Worm (Caenorhabditis elegans) whole organism, young adult: ENCODE data around the gene F53F4.17.

Source experiments
- B0336.3 ChIP-seq: fragments of 200-800 bp; sonication (Bioruptor generic); IDR thresholded peaks from 2 replicates; pipeline ENCODE4 v1.3.6; 2022; ENCODE audit warnings: missing genetic modification characterization, missing compliant biosample characterization
- C06A6.2 ChIP-seq: fragments of 200-800 bp; sonication (Bioruptor generic); conservative IDR thresholded peaks from 2 replicates; pipeline ENCODE4 v1.3.6; 2022; ENCODE audit warnings: missing genetic modification characterization, missing compliant biosample characterization
- D2030.7 ChIP-seq: fragments of 200-800 bp; sonication (Bioruptor generic); IDR thresholded peaks from 2 replicates; pipeline ENCODE4 v1.3.6; 2022; ENCODE audit warnings: missing genetic modification reagents, missing genetic modification characterization, missing compliant biosample characterization
- F10E7.11 ChIP-seq: sonication (generic microtip); optimal IDR thresholded peaks from 2 replicates; lab custom pipeline; 2017; ENCODE audit warnings: mild to moderate bottlenecking, missing genetic modification characterization, moderate library complexity, missing compliant biosample characterization
- F52B5.7 ChIP-seq: sonication (generic microtip); optimal IDR thresholded peaks from 2 replicates; lab custom pipeline; 2016; ENCODE audit warnings: mild to moderate bottlenecking, missing genetic modification characterization, missing compliant biosample characterization
- F57C9.4 ChIP-seq: sonication (generic microtip); optimal IDR thresholded peaks from 2 replicates; lab custom pipeline; 2017; ENCODE audit warnings: mild to moderate bottlenecking, missing genetic modification characterization, missing compliant biosample characterization
- K11D2.4 ChIP-seq: fragments of 200-800 bp; sonication (Bioruptor generic); IDR thresholded peaks from 2 replicates; pipeline ENCODE4 v1.3.6; 2022; ENCODE audit warnings: missing genetic modification reagents, missing genetic modification characterization, missing compliant biosample characterization
- Y53F4B.3 ChIP-seq: fragments of 200-800 bp; sonication (Bioruptor generic); IDR thresholded peaks from 2 replicates; pipeline ENCODE4 v1.3.6; 2022; ENCODE audit warnings: missing genetic modification reagents, missing genetic modification characterization, missing compliant biosample characterization
- Y53G8AR.9 ChIP-seq: fragments of 200-800 bp; sonication (Bioruptor generic); conservative IDR thresholded peaks from 2 replicates; pipeline ENCODE4 v1.3.6; 2022; ENCODE audit warnings: missing genetic modification reagents, missing genetic modification characterization, missing compliant biosample characterization
- Y67H2A.10 ChIP-seq: fragments of 200-800 bp; sonication (Bioruptor generic); conservative IDR thresholded peaks from 2 replicates; pipeline ENCODE4 v1.3.6; 2022; ENCODE audit warnings: missing genetic modification reagents, missing genetic modification characterization, missing compliant biosample characterization
- Y79H2A.3 ChIP-seq: fragments of 200-800 bp; sonication (Bioruptor generic); conservative IDR thresholded peaks from 2 replicates; pipeline ENCODE4 v1.3.6; 2022; ENCODE audit warnings: missing genetic modification reagents, missing genetic modification characterization, missing compliant biosample characterization
- Y95B8A.8 ChIP-seq: fragments of 200-800 bp; sonication (Bioruptor generic); IDR thresholded peaks from 2 replicates; pipeline ENCODE4 v1.3.6; 2022; ENCODE audit warnings: missing genetic modification reagents, missing genetic modification characterization, missing compliant biosample characterization
- ZK185.1 ChIP-seq: sonication (generic microtip); optimal IDR thresholded peaks from 2 replicates; lab custom pipeline; 2016; ENCODE audit warnings: mild to moderate bottlenecking, missing genetic modification characterization, missing compliant biosample characterization; ENCODE audit not compliant: poor library complexity, severe bottlenecking
- akir-1 ChIP-seq: fragments of 200-800 bp; sonication (Bioruptor generic); optimal IDR thresholded peaks from 2 replicates; lab custom pipeline; 2018; ENCODE audit warnings: mild to moderate bottlenecking, missing genetic modification characterization, moderate library complexity, missing compliant biosample characterization
- aptf-2 ChIP-seq: fragments of 200-800 bp; sonication (Bioruptor generic); conservative IDR thresholded peaks from 2 replicates; pipeline ENCODE4 v1.3.6; 2022; ENCODE audit warnings: missing genetic modification reagents, missing genetic modification characterization, missing compliant biosample characterization
- athp-1 ChIP-seq: sonication (generic microtip); optimal IDR thresholded peaks from 2 replicates; lab custom pipeline; 2017; ENCODE audit warnings: mild to moderate bottlenecking, missing genetic modification characterization, missing compliant biosample characterization
- attf-3 ChIP-seq: fragments of 200-800 bp; sonication (Bioruptor generic); conservative IDR thresholded peaks from 2 replicates; pipeline ENCODE4 v1.3.6; 2022; ENCODE audit warnings: missing genetic modification reagents, missing genetic modification characterization, missing compliant biosample characterization
- attf-6 ChIP-seq: fragments of 200-800 bp; sonication (Bioruptor generic); IDR thresholded peaks from 2 replicates; pipeline ENCODE4 v1.3.6; 2022; ENCODE audit warnings: missing genetic modification reagents, missing genetic modification characterization, missing compliant biosample characterization
- chd-7 ChIP-seq: sonication (generic microtip); optimal IDR thresholded peaks from 2 replicates; lab custom pipeline; 2016; ENCODE audit warnings: mild to moderate bottlenecking, missing genetic modification characterization, moderate library complexity, missing compliant biosample characterization
- die-1 ChIP-seq: sonication (generic microtip); optimal IDR thresholded peaks from 2 replicates; lab custom pipeline; 2016; ENCODE audit warnings: missing genotype, mild to moderate bottlenecking, missing genetic modification characterization, missing compliant biosample characterization
- egrh-3 ChIP-seq: fragments of 200-800 bp; sonication (Bioruptor generic); IDR thresholded peaks from 2 replicates; pipeline ENCODE4 v1.3.6; 2022; ENCODE audit warnings: missing genetic modification reagents, missing genetic modification characterization, missing compliant biosample characterization
- ekl-4 ChIP-seq: fragments of 200-800 bp; sonication (Bioruptor generic); IDR thresholded peaks from 2 replicates; pipeline ENCODE4 v1.3.6; 2022; ENCODE audit warnings: missing genetic modification reagents, missing genetic modification characterization, missing compliant biosample characterization
- him-1 ChIP-seq: sonication (generic microtip); optimal IDR thresholded peaks from 2 replicates; lab custom pipeline; 2016; ENCODE audit warnings: missing genotype, missing genetic modification reagents, missing genetic modification characterization, missing compliant biosample characterization
- hsf-1 ChIP-seq: fragments of 200-800 bp; sonication (Bioruptor generic); IDR thresholded peaks from 2 replicates; pipeline ENCODE4 v1.3.6; 2022; ENCODE audit warnings: missing genetic modification reagents, missing genetic modification characterization, missing compliant biosample characterization
- let-607 ChIP-seq, 2 experiments: fragments of 200-800 bp in 1 of 2; sonication (Bioruptor generic) in 1 of 2; sonication (generic microtip) in 1 of 2; optimal IDR thresholded peaks; 2 replicates each; lab custom pipeline; 2016 to 2018; ENCODE audit warnings: mild to moderate bottlenecking in 2 of 2, missing compliant biosample characterization in 2 of 2, missing genetic modification characterization in 2 of 2, moderate library complexity in 2 of 2, missing genotype in 1 of 2
- lsl-1 ChIP-seq: fragments of 200-800 bp; sonication (Bioruptor generic); optimal IDR thresholded peaks from 2 replicates; lab custom pipeline; 2018; ENCODE audit warnings: mild to moderate bottlenecking, missing genetic modification characterization, moderate library complexity, missing compliant biosample characterization
- madf-3 ChIP-seq: fragments of 200-800 bp; sonication (Bioruptor generic); IDR thresholded peaks from 2 replicates; pipeline ENCODE4 v1.3.6; 2022; ENCODE audit warnings: missing genetic modification reagents, missing genetic modification characterization, missing compliant biosample characterization
- madf-6 ChIP-seq: fragments of 200-800 bp; sonication (Bioruptor generic); IDR thresholded peaks from 2 replicates; pipeline ENCODE4 v1.3.6; 2022; ENCODE audit warnings: missing genetic modification reagents, missing genetic modification characterization, missing compliant biosample characterization
- madf-8 ChIP-seq: fragments of 200-800 bp; sonication (Bioruptor generic); conservative IDR thresholded peaks from 2 replicates; pipeline ENCODE4 v1.3.6; 2022; ENCODE audit warnings: missing genetic modification reagents, missing genetic modification characterization, missing compliant biosample characterization
- mcd-1 ChIP-seq: fragments of 200-800 bp; sonication (Bioruptor generic); IDR thresholded peaks from 2 replicates; pipeline ENCODE4 v1.3.6; 2022; ENCODE audit warnings: missing genetic modification reagents, missing genetic modification characterization, missing compliant biosample characterization
- mel-28 ChIP-seq: sonication (generic microtip); optimal IDR thresholded peaks from 2 replicates; lab custom pipeline; 2016; ENCODE audit warnings: borderline replicate concordance, mild to moderate bottlenecking, missing genetic modification characterization, missing compliant biosample characterization
- mes-4 ChIP-seq: sonication (generic microtip); optimal IDR thresholded peaks from 2 replicates; lab custom pipeline; 2016; ENCODE audit warnings: missing genotype, missing genetic modification characterization, missing compliant biosample characterization
- nfya-2 ChIP-seq: fragments of 200-800 bp; sonication (Bioruptor generic); IDR thresholded peaks from 2 replicates; pipeline ENCODE4 v1.3.6; 2022; ENCODE audit warnings: missing genetic modification reagents, missing genetic modification characterization, missing compliant biosample characterization
- nhr-120 ChIP-seq: fragments of 200-800 bp; sonication (Bioruptor generic); IDR thresholded peaks from 2 replicates; pipeline ENCODE4 v1.3.6; 2022; ENCODE audit warnings: missing genetic modification characterization, missing compliant biosample characterization
- nhr-27 ChIP-seq: fragments of 200-800 bp; sonication (Bioruptor generic); optimal IDR thresholded peaks from 2 replicates; lab custom pipeline; 2018; ENCODE audit warnings: mild to moderate bottlenecking, missing genetic modification characterization, moderate library complexity, missing compliant biosample characterization
- pha-4 ChIP-seq: fragments of 150-350 bp; sonication (generic microtip); optimal IDR thresholded peaks from 2 replicates; lab custom pipeline; 2014; ENCODE audit warnings: missing biosample characterization, missing genetic modification reagents, missing genetic modification characterization
- rcor-1 ChIP-seq: fragments of 200-800 bp; sonication (Bioruptor generic); IDR thresholded peaks from 2 replicates; pipeline ENCODE4 v1.3.6; 2022; ENCODE audit warnings: missing genetic modification reagents, missing genetic modification characterization, missing compliant biosample characterization
- sea-2 ChIP-seq: fragments of 200-800 bp; sonication (Bioruptor generic); IDR thresholded peaks from 2 replicates; pipeline ENCODE4 v1.3.6; 2022; ENCODE audit warnings: missing genetic modification characterization, missing compliant biosample characterization
- snpc-1.3 ChIP-seq: sonication (generic microtip); optimal IDR thresholded peaks from 2 replicates; lab custom pipeline; 2017; ENCODE audit warnings: missing genetic modification characterization, mild to moderate bottlenecking, missing compliant biosample characterization, antibody characterized with exemption, moderate library complexity, missing genotype, missing genetic modification reagents; ENCODE audit not compliant: insufficient read depth
- snpc-3.4 ChIP-seq: sonication (generic microtip); optimal IDR thresholded peaks from 2 replicates; lab custom pipeline; 2017; ENCODE audit warnings: missing genetic modification characterization, mild to moderate bottlenecking, missing compliant biosample characterization, antibody characterized with exemption, moderate library complexity, missing genotype, missing genetic modification reagents
- unc-62 ChIP-seq: fragments of 150-350 bp; optimal IDR thresholded peaks from 2 replicates; lab custom pipeline; 2014; ENCODE audit warnings: missing biosample characterization, missing genetic modification reagents, missing genetic modification characterization
- xnd-1 ChIP-seq: sonication (generic microtip); optimal IDR thresholded peaks from 2 replicates; lab custom pipeline; 2016; ENCODE audit warnings: missing genotype, missing genetic modification reagents, missing genetic modification characterization, missing compliant biosample characterization

Gene F53F4.17

ce11 chrV:13591504-13592174 lies 3.6 kb downstream of the F53F4.17 start, which contains the start of gene tbcb-1:
tbcb-1 (plus strand) TSS chrV:13592124.
- no peak for TF ChIP-seq unc-62 (GFP tag; lab: Kevin White, UChicago)
- no peak for TF ChIP-seq let-607 (tag; optimal IDR thresholded peaks at IDR 0.05; lab: Kevin White, UChicago)
- TF ChIP-seq nhr-27 (tag; lab: Kevin White, UChicago) = no peak
- TF ChIP-seq madf-8 (GFP tag; lab: Robert Waterston, UW) = peak; percentile 90
- peak; percentile 92 for TF ChIP-seq mcd-1
- peak; percentile 0 for TF ChIP-seq snpc-3.4
- peak; percentile 36 for TF ChIP-seq him-1
- no peak for TF ChIP-seq nhr-120 (GFP tag; lab: Robert Waterston, UW)
- no peak for TF ChIP-seq Y67H2A.10
- TF ChIP-seq nfya-2 (GFP tag; lab: Robert Waterston, UW) = no peak
- peak; percentile 79 for TF ChIP-seq xnd-1 (tag; lab: Kevin White, UChicago)
- no peak for TF ChIP-seq madf-3
- TF ChIP-seq K11D2.4 (GFP tag; lab: Robert Waterston, UW) = no peak
- TF ChIP-seq lsl-1 (GFP tag; lab: Kevin White, UChicago) = peak; percentile 32
- peak; percentile 92 for TF ChIP-seq madf-6 (GFP tag; lab: Robert Waterston, UW)
- 0 out of 2 replicates have a peak, but pooled peaks have one; percentile 19 for TF ChIP-seq attf-3 (GFP tag; lab: Robert Waterston, UW)
- TF ChIP-seq, all 124 proteins: peak for 8

DNA sequence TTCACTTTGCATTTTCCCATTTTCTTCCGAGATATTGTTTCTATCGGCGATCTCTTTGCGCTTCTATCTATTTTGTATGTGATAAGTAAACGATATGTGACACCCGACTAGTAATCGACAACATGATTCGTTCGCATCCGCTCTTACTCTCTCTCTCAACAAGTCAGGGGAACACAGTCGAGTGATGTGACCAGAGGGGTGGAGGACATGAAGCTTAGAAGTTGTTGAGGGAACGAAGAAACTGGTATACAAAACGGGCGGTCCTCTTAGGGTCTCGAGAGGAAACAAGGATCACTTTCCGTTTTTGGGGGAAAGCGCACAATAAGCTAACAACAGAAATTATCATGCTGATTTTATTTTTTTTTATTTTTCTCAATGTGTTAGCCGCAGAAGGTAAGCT lies 5.1 kb downstream of the F53F4.17 start, which contains the start of gene F53F4.4:
F53F4.4 (plus strand) TSS at position 301 of the 400 bp plus-strand sequence.
- TF ChIP-seq Y79H2A.3 (no peak), egrh-3 (GFP tag; lab: Robert Waterston, UW) (no peak), C06A6.2 (GFP tag; lab: Robert Waterston, UW) (no peak), Y95B8A.8 (GFP tag; lab: Robert Waterston, UW) (0 out of 2 replicates have a peak, but pooled peaks have one; percentile 18), madf-6 (GFP tag; lab: Robert Waterston, UW) (peak; percentile 47; the same call in 1 of the 2 replicates)

- TF ChIP-seq B0336.3 (GFP tag; lab: Robert Waterston, UW) = no peak
- TF ChIP-seq F52B5.7 (tag; lab: Kevin White, UChicago) = no peak
- no peak for TF ChIP-seq Y95B8A.8 (GFP tag; lab: Robert Waterston, UW)
- no peak for TF ChIP-seq F57C9.4 (tag; lab: Kevin White, UChicago)
- TF ChIP-seq Y53G8AR.9 (GFP tag; lab: Robert Waterston, UW) = no peak
- TF ChIP-seq madf-8 (GFP tag; lab: Robert Waterston, UW) = no peak
- TF ChIP-seq mel-28 (tag; lab: Kevin White, UChicago) = no peak
- no peak for TF ChIP-seq D2030.7 (GFP tag; lab: Robert Waterston, UW)
- TF ChIP-seq die-1 = no peak
- TF ChIP-seq xnd-1 (tag; lab: Kevin White, UChicago) = no peak
- TF ChIP-seq hsf-1 (GFP tag; lab: Robert Waterston, UW) = no peak
- no peak for TF ChIP-seq akir-1 (GFP tag; lab: Kevin White, UChicago)
- TF ChIP-seq chd-7 (tag; lab: Kevin White, UChicago) = no peak
- TF ChIP-seq Y53F4B.3 (GFP tag; lab: Robert Waterston, UW) = no peak
These were observed 10.4 kb downstream of the F53F4.17 start for ce11 chrV:13598370-13598769.

DNA sequence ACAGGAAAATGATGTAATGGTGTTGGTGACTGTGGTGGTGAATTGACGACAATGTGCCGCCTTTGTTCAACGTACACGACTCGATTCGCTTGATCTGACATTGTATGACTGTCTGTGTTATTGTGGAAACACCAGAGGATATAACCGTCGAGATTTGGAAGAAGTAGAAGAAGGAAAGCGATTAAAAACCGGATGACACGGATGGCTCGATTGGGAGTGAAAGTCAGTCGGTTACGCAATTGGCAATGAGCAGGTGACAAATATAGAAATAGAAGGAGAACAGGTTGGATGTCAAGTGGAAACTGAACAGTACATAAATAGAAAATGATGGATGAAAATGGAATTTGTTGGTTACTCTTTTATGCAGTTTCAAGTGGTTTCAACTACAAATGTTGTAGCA lies 12.9 kb downstream of the F53F4.17 start, which contains the start of gene rdy-2:
rdy-2 (minus strand) TSS at position 101 of the 400 bp plus-strand sequence.
- TF ChIP-seq pha-4 (tag; lab: Kevin White, UChicago) (no peak), attf-6 (GFP tag; lab: Robert Waterston, UW) (no peak), unc-62 (GFP tag; lab: Kevin White, UChicago) (no peak), die-1 (no peak), K11D2.4 (GFP tag; lab: Robert Waterston, UW) (no peak), aptf-2 (GFP tag; lab: Robert Waterston, UW) (no peak), ZK185.1 (tag; lab: Kevin White, UChicago) (no peak), athp-1 (tag; lab: Kevin White, UChicago) (no peak), mes-4 (tag; lab: Kevin White, UChicago) (no peak), F10E7.11 (tag; lab: Kevin White, UChicago) (no peak), sea-2 (GFP tag; lab: Robert Waterston, UW) (no peak), snpc-1.3 (tag; lab: Kevin White, UChicago) (no peak), ekl-4 (GFP tag; lab: Robert Waterston, UW) (no peak), rcor-1 (GFP tag; lab: Robert Waterston, UW) (no peak), egrh-3 (GFP tag; lab: Robert Waterston, UW) (no peak)
